Fruit fly (Drosophila melanogaster): ENCODE results near the gene Grasp65.

The Grasp65 gene

DNA sequence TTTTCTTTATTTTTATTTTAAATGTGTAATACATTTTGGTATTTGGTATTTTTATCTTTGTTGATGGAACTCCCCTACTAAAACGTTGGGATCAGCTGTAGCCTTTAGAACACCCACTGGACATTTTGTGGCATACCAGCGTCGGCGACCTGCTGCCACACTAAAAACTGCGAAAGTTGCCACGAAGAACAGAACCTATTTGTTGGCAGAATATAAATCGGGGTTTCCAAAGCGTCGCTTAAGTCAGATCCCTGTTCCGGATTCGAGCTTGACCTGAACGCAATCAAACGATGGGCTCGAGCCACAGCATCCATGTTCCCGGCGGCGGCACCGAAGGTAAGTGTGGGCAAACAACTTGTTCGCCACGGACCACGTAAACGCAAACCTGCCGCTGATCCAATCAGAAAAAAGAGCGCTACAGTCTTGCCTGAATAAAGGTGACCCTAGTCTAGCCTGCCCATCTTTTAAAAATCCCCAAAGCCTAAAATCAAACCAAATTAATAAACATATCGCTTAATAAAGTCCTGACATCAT is at the start of gene Grasp65:
Gene Grasp65, plus strand, starts transcription at position 173 of the 534 bp plus-strand sequence.
- TF ChIP-seq CG4496 (GFP tag; IDR thresholded peaks at IDR 0.05), result peak; percentile 54; the same call in 1 of the 3 replicates
- no peak for TF ChIP-seq Pif1A (GFP tag; optimal IDR thresholded peaks at IDR 0.05)

DNA sequence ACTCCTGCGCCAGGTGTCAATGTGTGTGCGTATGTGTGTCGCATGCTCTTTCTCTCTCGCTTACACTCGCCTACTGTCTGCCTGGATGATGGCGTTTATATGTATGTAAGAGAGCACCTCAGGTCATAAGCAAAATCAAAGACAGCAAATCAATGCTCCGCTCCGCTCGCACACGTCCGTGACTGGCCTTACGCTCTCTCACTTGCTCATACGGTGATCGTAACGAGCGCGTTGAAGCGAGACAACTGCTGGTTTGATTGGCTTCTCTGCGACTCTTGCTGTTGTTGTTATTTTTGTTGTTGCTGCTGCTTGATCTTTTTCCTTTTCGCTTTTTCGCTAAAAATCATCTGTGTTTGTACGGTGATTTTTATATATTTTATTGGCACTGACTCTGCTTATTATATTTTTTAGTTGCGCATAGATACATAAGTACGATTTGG is 29.2 kb upstream of the Grasp65 start:
- TF ChIP-seq Ets98B (GFP tag; IDR thresholded peaks at IDR 0.05) (peak; percentile 45; the same call in 1 of the 2 replicates), CG32121 (GFP tag; IDR thresholded peaks at IDR 0.05) (peak; percentile 45; the same call in 1 of the 2 replicates), CG15710 (tag; optimal IDR thresholded peaks at IDR 0.05) (peak; percentile 6), EcR (GFP tag; optimal IDR thresholded peaks at IDR 0.05) (peak; percentile 90), CG14655 (GFP tag; optimal IDR thresholded peaks at IDR 0.05) (no peak), CG10348 (GFP tag; IDR thresholded peaks at IDR 0.05) (no peak), CG4496 (GFP tag; IDR thresholded peaks at IDR 0.05) (peak; percentile 48; the same call in 1 of the 3 replicates), D1 (tag; optimal IDR thresholded peaks at IDR 0.05) (no peak), CG34367 (tag; optimal IDR thresholded peaks at IDR 0.05) (no peak), CG9948 (tag; optimal IDR thresholded peaks at IDR 0.05) (no peak), CG8159 (tag; optimal IDR thresholded peaks at IDR 0.05) (no peak), Pif1A (GFP tag; optimal IDR thresholded peaks at IDR 0.05) (no peak), CG13204 (GFP tag; optimal IDR thresholded peaks at IDR 0.05) (peak; percentile 60), rn (GFP tag; IDR thresholded peaks at IDR 0.05) (no peak), CG12605 (GFP tag; IDR thresholded peaks at IDR 0.05) (peak; percentile 25; the same call in 1 of the 2 replicates), Snoo (tag; optimal IDR thresholded peaks at IDR 0.05) (no peak), CG17806 (tag; optimal IDR thresholded peaks at IDR 0.05) (no peak), CG8301 (tag; optimal IDR thresholded peaks at IDR 0.05) (no peak), Pif1B (GFP tag; optimal IDR thresholded peaks at IDR 0.05) (no peak), gl (tag; optimal IDR thresholded peaks at IDR 0.05) (peak; percentile 47), fd96Ca (GFP tag; IDR thresholded peaks at IDR 0.05) (peak; percentile 66; the same call in 1 of the 3 replicates)

DNA sequence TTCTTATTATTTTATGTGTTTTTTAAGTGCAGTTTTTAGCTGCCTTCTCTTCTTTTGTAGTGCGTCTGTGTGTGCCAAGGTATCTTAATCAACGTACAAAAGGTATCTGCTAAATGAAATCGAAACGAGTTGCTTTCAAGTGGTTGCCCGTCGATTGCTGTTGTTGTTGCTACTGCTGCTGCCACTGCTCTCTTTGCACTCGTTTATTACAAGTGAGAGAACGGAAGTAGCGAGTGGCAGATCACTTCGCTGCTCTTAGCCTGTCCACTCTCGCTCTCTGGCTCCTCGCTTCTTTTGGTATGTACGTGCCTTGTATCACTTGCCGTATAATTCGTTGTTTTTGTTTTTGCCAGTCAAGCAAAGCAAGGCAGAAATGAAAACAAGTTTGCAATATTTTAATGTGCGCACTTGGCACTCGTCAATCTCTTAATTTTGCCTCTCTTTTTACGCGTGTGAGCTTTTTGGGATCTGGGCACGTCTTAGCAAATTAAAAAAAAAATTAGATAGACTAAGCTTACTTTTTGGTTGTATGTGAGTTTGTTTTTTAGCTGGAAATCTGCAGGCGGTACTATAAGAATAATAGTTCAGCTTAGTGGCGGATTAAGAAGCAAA is 28.4 kb upstream of the Grasp65 start:
- TF ChIP-seq CG4496 (GFP tag; IDR thresholded peaks at IDR 0.05), result 0 out of 3 replicates have a peak, but pooled peaks have one; percentile 11
- no peak for TF ChIP-seq rn (GFP tag; IDR thresholded peaks at IDR 0.05)
- TF ChIP-seq CG12605 (GFP tag; IDR thresholded peaks at IDR 0.05), result peak; percentile 7; the same call in 1 of the 2 replicates

DNA sequence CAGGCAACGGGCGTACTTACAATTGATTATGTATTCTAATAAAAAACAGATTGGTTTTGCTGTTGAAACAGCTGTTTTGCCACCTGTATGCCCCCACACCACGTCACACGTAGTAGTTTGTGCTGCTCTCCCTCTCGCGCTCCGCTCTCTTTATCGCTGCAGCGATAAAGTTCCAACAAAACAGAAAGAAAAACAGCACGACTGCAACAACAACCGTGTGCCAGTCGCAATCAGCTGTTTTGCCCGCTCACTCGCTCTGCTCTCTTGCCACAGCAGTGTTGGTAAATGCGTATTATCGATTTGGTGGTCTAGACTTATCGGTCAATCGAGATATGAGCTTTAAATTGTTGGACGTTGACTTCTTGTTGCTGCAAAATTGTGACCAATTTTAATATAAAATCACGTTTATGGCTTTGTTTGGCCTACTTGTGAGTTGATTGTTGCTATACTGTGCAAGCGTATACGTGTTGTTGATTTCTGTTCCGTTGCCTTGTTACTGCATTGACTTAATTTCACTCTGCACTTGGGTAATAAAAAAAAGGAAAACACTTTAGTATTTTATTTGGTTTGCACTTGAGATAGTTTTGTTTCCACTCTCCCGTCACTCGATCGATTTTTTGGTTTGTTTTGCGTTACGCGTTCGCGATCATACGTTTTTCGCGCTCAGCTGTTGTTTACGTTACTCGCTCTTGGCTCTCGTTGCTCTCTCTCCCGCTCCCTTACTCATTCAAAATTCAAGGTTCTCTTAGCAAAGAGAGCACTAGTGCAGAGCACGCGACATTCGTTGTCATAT is 27.7 kb upstream of the Grasp65 start:
- TF ChIP-seq CG13204 (GFP tag; optimal IDR thresholded peaks at IDR 0.05) (peak; percentile 45), rn (GFP tag; IDR thresholded peaks at IDR 0.05) (no peak), CG8301 (tag; optimal IDR thresholded peaks at IDR 0.05) (peak; percentile 52), CG12605 (GFP tag; IDR thresholded peaks at IDR 0.05) (peak; percentile 75), D1 (tag; optimal IDR thresholded peaks at IDR 0.05) (no peak), fd96Ca (GFP tag; IDR thresholded peaks at IDR 0.05) (peak; percentile 55; the same call in 2 of the 3 replicates), Ets98B (GFP tag; IDR thresholded peaks at IDR 0.05) (peak; percentile 62), CG17806 (tag; optimal IDR thresholded peaks at IDR 0.05) (peak; percentile 3), CG9948 (tag; optimal IDR thresholded peaks at IDR 0.05) (peak; percentile 16), gl (tag; optimal IDR thresholded peaks at IDR 0.05) (peak; percentile 49), CG14655 (GFP tag; optimal IDR thresholded peaks at IDR 0.05) (peak; percentile 66), Pif1A (GFP tag; optimal IDR thresholded peaks at IDR 0.05) (peak; percentile 12), CG32121 (GFP tag; IDR thresholded peaks at IDR 0.05) (peak; percentile 58), CG10348 (GFP tag; IDR thresholded peaks at IDR 0.05) (no peak), CG34367 (tag; optimal IDR thresholded peaks at IDR 0.05) (peak; percentile 40), CG4496 (GFP tag; IDR thresholded peaks at IDR 0.05) (peak; percentile 63), Pif1B (GFP tag; optimal IDR thresholded peaks at IDR 0.05) (peak; percentile 6), Snoo (tag; optimal IDR thresholded peaks at IDR 0.05) (no peak), EcR (GFP tag; optimal IDR thresholded peaks at IDR 0.05) (peak; percentile 74), CG15710 (tag; optimal IDR thresholded peaks at IDR 0.05) (peak; percentile 40), CG8159 (tag; optimal IDR thresholded peaks at IDR 0.05) (peak; percentile 44)

DNA sequence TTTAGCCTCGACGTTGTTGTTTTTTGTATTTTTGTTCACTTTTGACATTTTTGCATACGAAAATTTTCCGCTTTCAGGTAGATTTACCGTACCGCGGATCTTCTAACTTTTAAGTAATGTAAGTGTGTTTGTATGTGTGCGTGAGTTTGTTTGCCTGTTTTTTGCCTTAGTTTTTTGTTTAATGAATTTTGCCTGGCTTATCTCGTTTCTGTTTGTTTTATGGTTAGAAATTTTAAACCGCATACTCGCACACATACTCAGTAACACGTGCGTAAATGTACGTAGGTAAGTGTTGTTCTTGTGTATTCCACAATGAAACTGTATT is 27.1 kb upstream of the Grasp65 start:
- no peak for TF ChIP-seq Pif1A (GFP tag; optimal IDR thresholded peaks at IDR 0.05)
- TF ChIP-seq CG13204 (GFP tag; optimal IDR thresholded peaks at IDR 0.05), result no peak
- TF ChIP-seq CG14655 (GFP tag; optimal IDR thresholded peaks at IDR 0.05), result no peak
- no peak for TF ChIP-seq Ets98B (GFP tag; IDR thresholded peaks at IDR 0.05)
- no peak for TF ChIP-seq Pif1B (GFP tag; optimal IDR thresholded peaks at IDR 0.05)
- TF ChIP-seq fd96Ca (GFP tag; IDR thresholded peaks at IDR 0.05), result no peak
- TF ChIP-seq CG8159 (tag; optimal IDR thresholded peaks at IDR 0.05), result no peak
- TF ChIP-seq CG8301 (tag; optimal IDR thresholded peaks at IDR 0.05), result no peak
- TF ChIP-seq CG15710 (tag; optimal IDR thresholded peaks at IDR 0.05), result no peak
- TF ChIP-seq CG9948 (tag; optimal IDR thresholded peaks at IDR 0.05), result no peak
- no peak for TF ChIP-seq Snoo (tag; optimal IDR thresholded peaks at IDR 0.05)
- no peak for TF ChIP-seq CG4496 (GFP tag; IDR thresholded peaks at IDR 0.05)

Data from whole organism, pupa.